Fruit fly (Drosophila melanogaster): ENCODE results near the gene CG14285.
A peak's percentile ranks its signal among the peaks of the same experiment; 100 is the strongest.

The CG14285 gene

DNA sequence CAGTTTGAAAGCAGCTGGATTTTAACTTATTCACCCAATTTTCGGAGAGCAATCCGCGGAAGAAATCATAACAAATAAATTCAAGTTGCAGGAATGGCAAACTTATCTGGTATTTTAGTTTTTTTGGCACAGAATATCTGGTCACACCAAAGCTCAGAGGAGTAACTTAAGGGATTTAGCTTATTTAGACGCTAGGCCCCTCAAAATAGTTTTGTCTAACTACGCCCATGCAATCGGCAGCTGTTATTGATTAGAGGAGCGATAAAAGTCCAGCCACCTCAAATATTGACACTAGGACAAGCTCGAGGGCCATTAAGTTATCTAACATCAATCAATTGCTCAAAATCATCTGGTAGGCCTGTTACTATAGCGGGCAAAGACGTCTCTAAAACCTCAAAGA is 3.9 kb downstream of the CG14285 start, which contains the start of the genes GatA and P5cr (continued):
- TF ChIP-seq Sox100B (GFP tag; optimal IDR thresholded peaks at IDR 0.05) (no peak), Chrac-16 (GFP tag; optimal IDR thresholded peaks at IDR 0.05) (peak; percentile 78), Hey (tag; optimal IDR thresholded peaks at IDR 0.05) (peak; percentile 58), HmgD (GFP tag; optimal IDR thresholded peaks at IDR 0.05) (peak; percentile 48), pros (GFP tag; optimal IDR thresholded peaks at IDR 0.05) (no peak), CG18262 (tag; optimal IDR thresholded peaks at IDR 0.05) (peak; percentile 32), CG14441 (GFP tag; IDR thresholded peaks at IDR 0.05) (peak; percentile 83), CG9797 (GFP tag; optimal IDR thresholded peaks at IDR 0.05) (peak; percentile 37), Sin3A (optimal IDR thresholded peaks at IDR 0.05) (no peak), gce (GFP tag; IDR thresholded peaks at IDR 0.05) (peak; percentile 64; the same call in 2 of the 3 replicates), sens (GFP tag) (peak; percentile 88), CG12744 (GFP tag; optimal IDR thresholded peaks at IDR 0.05) (peak; percentile 75), Poxn (GFP tag; IDR thresholded peaks at IDR 0.05) (peak; percentile 45; the same call in 1 of the 2 replicates), aop (GFP tag; IDR thresholded peaks at IDR 0.05) (peak; percentile 64), Hr39 (optimal IDR thresholded peaks at IDR 0.05) (no peak), crc (GFP tag; optimal IDR thresholded peaks at IDR 0.05) (peak; percentile 53), sr (GFP tag; IDR thresholded peaks at IDR 0.05) (peak; percentile 69), dpn (GFP tag; optimal IDR thresholded peaks at IDR 0.05) (peak; percentile 83 to 92), CG17361 (GFP tag; IDR thresholded peaks at IDR 0.05) (peak; percentile 38; the same call in 1 of the 3 replicates), nau (GFP tag; optimal IDR thresholded peaks at IDR 0.05) (peak; percentile 67), psq (GFP tag; optimal IDR thresholded peaks at IDR 0.05) (peak; percentile 19), bbx (GFP tag; IDR thresholded peaks at IDR 0.05; ENCODE audit: partially characterized antibody) (no peak), Xrp1 (GFP tag; IDR thresholded peaks at IDR 0.05) (peak; percentile 60), BtbVII (GFP tag; optimal IDR thresholded peaks at IDR 0.05) (peak; percentile 64), vfl (GFP tag; optimal IDR thresholded peaks at IDR 0.05) (peak; percentile 88), Hand (GFP tag; optimal IDR thresholded peaks at IDR 0.05) (peak; percentile 63), chn (GFP tag; optimal IDR thresholded peaks at IDR 0.05) (peak; percentile 84), jigr1 (GFP tag; IDR thresholded peaks at IDR 0.05) (no peak), lab (GFP tag; optimal IDR thresholded peaks at IDR 0.05) (peak; percentile 93), toy (GFP tag; IDR thresholded peaks at IDR 0.05) (no peak; the same call in 1 of the 2 replicates), CG1233 (GFP tag; optimal IDR thresholded peaks at IDR 0.05) (peak; percentile 64), CG10274 (GFP tag; optimal IDR thresholded peaks at IDR 0.05) (peak; percentile 19), Elba2 (GFP tag; optimal IDR thresholded peaks at IDR 0.05) (no peak), br (optimal IDR thresholded peaks at IDR 0.05) (no peak), danr (GFP tag; IDR thresholded peaks at IDR 0.05) (0 out of 2 replicates have a peak, but pooled peaks have one; percentile 32), MBD-R2 (GFP tag; IDR thresholded peaks at IDR 0.05) (peak; percentile 92), CG2199 (GFP tag; IDR thresholded peaks at IDR 0.05) (peak; percentile 52; the same call in 1 of the 3 replicates), CG9876 (GFP tag; optimal IDR thresholded peaks at IDR 0.05) (peak; percentile 82), CG8290 (GFP tag; optimal IDR thresholded peaks at IDR 0.05) (no peak), CG8290 (tag; optimal IDR thresholded peaks at IDR 0.05) (peak in 1 of 2 experiments; percentile 98), CG7271 (tag; optimal IDR thresholded peaks at IDR 0.05) (no peak), CG15269 (tag; optimal IDR thresholded peaks at IDR 0.05) (peak; percentile 87), ci (GFP tag; IDR thresholded peaks at IDR 0.05) (peak; percentile 89), CG7928 (GFP tag; optimal IDR thresholded peaks at IDR 0.05) (peak; percentile 51), CG43689 (GFP tag; IDR thresholded peaks at IDR 0.05) (no peak; the same call in 1 of the 2 replicates), CG7963 (GFP tag; IDR thresholded peaks at IDR 0.05; ENCODE audit: partially characterized antibody) (no peak), CG1792 (GFP tag; optimal IDR thresholded peaks at IDR 0.05) (peak; percentile 80), jing (GFP tag; optimal IDR thresholded peaks at IDR 0.05) (peak; percentile 26), Vsx1 (GFP tag; optimal IDR thresholded peaks at IDR 0.05) (no peak), Fer3 (tag; optimal IDR thresholded peaks at IDR 0.05) (peak; percentile 85), CG6654 (GFP tag; optimal IDR thresholded peaks at IDR 0.05) (peak; percentile 42), CG17912 (GFP tag; optimal IDR thresholded peaks at IDR 0.05) (peak; percentile 47), Six4 (GFP tag; optimal IDR thresholded peaks at IDR 0.05) (peak; percentile 72)

Data from whole organism, embryonic.